ENCODE assay signal across 2 fruit fly cellular contexts in the genomic region with DNA sequence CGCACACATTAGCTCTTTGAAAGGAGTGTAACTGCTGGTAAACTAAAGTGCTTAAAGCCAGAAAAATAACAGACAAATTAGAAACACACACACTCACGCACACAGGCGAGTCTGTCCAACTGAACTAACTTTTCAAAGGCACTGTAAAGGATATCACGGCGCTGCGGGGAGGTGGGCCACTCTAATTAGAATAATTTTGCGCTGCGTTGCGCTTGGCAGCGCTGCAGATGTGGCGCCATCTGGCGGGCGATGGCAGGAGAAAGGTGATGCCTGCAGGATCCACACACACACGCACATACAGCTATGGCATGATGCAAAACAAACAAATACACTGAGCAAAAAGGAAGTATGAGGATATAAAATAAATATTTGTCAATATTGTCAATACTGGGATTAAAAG.
TF ChIP-seq lines count a peak whose summit lies in the region.

No protein-coding gene starts in this region.

- TF ChIP-seq CTCF in S2 (optimal IDR thresholded peaks at IDR 0.05; lab: Kevin White, UChicago) = peak; percentile 84 to 86
- TF ChIP-seq CTCF in whole organism, embryonic (GFP tag; optimal IDR thresholded peaks at IDR 0.05; lab: Kevin White, UChicago) = peak; percentile 85

TF ChIP-seq in whole organism, embryonic, 481 proteins besides CTCF, POLR2A, EP300 and RAD21:
- TF ChIP-seq ssp (GFP tag; IDR thresholded peaks at IDR 0.05; lab: Robert Waterston, UW) (no peak), mld (GFP tag; IDR thresholded peaks at IDR 0.05; lab: Robert Waterston, UW; ENCODE audit: partially characterized antibody) (no peak), onecut (GFP tag; IDR thresholded peaks at IDR 0.05; lab: Robert Waterston, UW) (peak; percentile 17; the same call in 1 of the 2 replicates), tin (GFP tag; optimal IDR thresholded peaks at IDR 0.05; lab: Kevin White, UChicago) (no peak), Ets65A (GFP tag; lab: Kevin White, UChicago) (peak; percentile 66), CG8478 (optimal IDR thresholded peaks at IDR 0.05; lab: Kevin White, UChicago) (no peak), CG11456 (GFP tag; IDR thresholded peaks at IDR 0.05; lab: Robert Waterston, UW) (0 out of 3 replicates have a peak, but pooled peaks have one; percentile 28), CG8388 (GFP tag; optimal IDR thresholded peaks at IDR 0.05; lab: Kevin White, UChicago) (peak; percentile 11), insv (GFP tag; optimal IDR thresholded peaks at IDR 0.05; lab: Kevin White, UChicago) (peak in 1 of 2 experiments; percentile 80), CG8290 (GFP tag; optimal IDR thresholded peaks at IDR 0.05; lab: Kevin White, UChicago) (no peak), CG8290 (tag; optimal IDR thresholded peaks at IDR 0.05; lab: Kevin White, UChicago) (no peak), CG14965 (GFP tag; optimal IDR thresholded peaks at IDR 0.05; lab: Kevin White, UChicago; ENCODE audit: borderline replicate concordance) (peak; percentile 88), lov (optimal IDR thresholded peaks at IDR 0.05; lab: Kevin White, UChicago) (no peak), lov (GFP tag; IDR thresholded peaks at IDR 0.05; lab: Robert Waterston, UW) (0 out of 3 replicates have a peak, but pooled peaks have one; percentile 32), MESR4 (GFP tag; optimal IDR thresholded peaks at IDR 0.05; lab: Kevin White, UChicago) (no peak), sens-2 (GFP tag; IDR thresholded peaks at IDR 0.05; lab: Robert Waterston, UW) (no peak)
